Fruit fly (Drosophila melanogaster): ENCODE data around the gene Brd.

The Brd gene

dm6 chr3L:14977536-14978495 lies 5.3 kb downstream of the Brd start (continued):
- TF ChIP-seq CG5180 (GFP tag; optimal IDR thresholded peaks at IDR 0.05) (peak; percentile 10), sens (GFP tag) (peak; percentile 93), Nf-YC (tag; optimal IDR thresholded peaks at IDR 0.05) (peak; percentile 46), CG17361 (GFP tag; IDR thresholded peaks at IDR 0.05) (peak; percentile 91), CG16779 (GFP tag; IDR thresholded peaks at IDR 0.05) (no peak), CG15696 (tag; optimal IDR thresholded peaks at IDR 0.05) (peak; percentile 75), CoRest (tag; optimal IDR thresholded peaks at IDR 0.05) (peak; percentile 71), Atf6 (GFP tag; IDR thresholded peaks at IDR 0.05) (0 out of 2 replicates have a peak, but pooled peaks have one; percentile 8), CG4730 (GFP tag; IDR thresholded peaks at IDR 0.05) (peak; percentile 28; the same call in 1 of the 2 replicates), CG8089 (GFP tag; optimal IDR thresholded peaks at IDR 0.05) (no peak), fd96Cb (tag; optimal IDR thresholded peaks at IDR 0.05) (peak; percentile 42), CG8944 (GFP tag; optimal IDR thresholded peaks at IDR 0.05) (peak; percentile 42), pan (optimal IDR thresholded peaks at IDR 0.05) (no peak), pan (GFP tag; optimal IDR thresholded peaks at IDR 0.05 in 1 of 2, IDR thresholded peaks at IDR 0.05 in 1 of 2) (no peak), lola (GFP tag; optimal IDR thresholded peaks at IDR 0.05) (peak in 1 of 3 experiments; percentile 92), CG4820 (GFP tag; optimal IDR thresholded peaks at IDR 0.05) (peak; percentile 22), grn (GFP tag; optimal IDR thresholded peaks at IDR 0.05) (peak; percentile 80), Hr78 (GFP tag; optimal IDR thresholded peaks at IDR 0.05) (peak in 1 of 2 experiments; percentile 94), CG1529 (GFP tag; optimal IDR thresholded peaks at IDR 0.05) (peak; percentile 11), cas (GFP tag; IDR thresholded peaks at IDR 0.05) (no peak), CG8281 (tag; optimal IDR thresholded peaks at IDR 0.05) (peak; percentile 32), H2.0 (GFP tag; IDR thresholded peaks at IDR 0.05) (0 out of 2 replicates have a peak, but pooled peaks have one; percentile 11), YL-1 (GFP tag; optimal IDR thresholded peaks at IDR 0.05) (peak; percentile 35), psq (GFP tag; optimal IDR thresholded peaks at IDR 0.05) (peak; percentile 42), unc-4 (GFP tag; IDR thresholded peaks at IDR 0.05; ENCODE audit: partially characterized antibody) (no peak), sim (GFP tag; IDR thresholded peaks at IDR 0.05) (0 out of 2 replicates have a peak, but pooled peaks have one; percentile 4), Bteb2 (GFP tag; optimal IDR thresholded peaks at IDR 0.05) (no peak), twi (tag; optimal IDR thresholded peaks at IDR 0.05) (peak; percentile 2), ATbp (GFP tag; optimal IDR thresholded peaks at IDR 0.05) (no peak), CG31365 (tag; optimal IDR thresholded peaks at IDR 0.05) (peak; percentile 17), Rx (GFP tag; IDR thresholded peaks at IDR 0.05) (peak; percentile 47; the same call in 1 of the 2 replicates), Chrac-16 (GFP tag; optimal IDR thresholded peaks at IDR 0.05) (peak; percentile 26), hbn (GFP tag; IDR thresholded peaks at IDR 0.05; ENCODE audit: partially characterized antibody) (0 out of 2 replicates have a peak, but pooled peaks have one; percentile 33), fd64A (GFP tag; optimal IDR thresholded peaks at IDR 0.05) (peak; percentile 43), Ssrp (tag; optimal IDR thresholded peaks at IDR 0.05) (peak; percentile 69), CG1792 (GFP tag; optimal IDR thresholded peaks at IDR 0.05) (no peak), Ets65A (GFP tag) (peak; percentile 90), Dip3 (GFP tag; optimal IDR thresholded peaks at IDR 0.05) (no peak), mirr (GFP tag; optimal IDR thresholded peaks at IDR 0.05) (peak; percentile 29), CHES-1-like (GFP tag; optimal IDR thresholded peaks at IDR 0.05) (peak; percentile 19), gcm2 (GFP tag; optimal IDR thresholded peaks at IDR 0.05) (no peak), tio (GFP tag; optimal IDR thresholded peaks at IDR 0.05) (peak; percentile 72), ac (GFP tag; optimal IDR thresholded peaks at IDR 0.05) (no peak), tin (GFP tag; optimal IDR thresholded peaks at IDR 0.05) (peak; percentile 6), onecut (GFP tag; IDR thresholded peaks at IDR 0.05) (no peak; the same call in 1 of the 2 replicates), CG17568 (GFP tag; optimal IDR thresholded peaks at IDR 0.05) (peak; percentile 46), br (optimal IDR thresholded peaks at IDR 0.05) (no peak), CG13424 (tag; optimal IDR thresholded peaks at IDR 0.05) (peak; percentile 43)
